Fruit fly (Drosophila melanogaster): ENCODE results near the gene Ccdc114.

- no peak for TF ChIP-seq Dll (optimal IDR thresholded peaks at IDR 0.05)
- no peak for TF ChIP-seq pan (optimal IDR thresholded peaks at IDR 0.05)
- TF ChIP-seq CG8478 (optimal IDR thresholded peaks at IDR 0.05) = no peak
- TF ChIP-seq usp (GFP tag; optimal IDR thresholded peaks at IDR 0.05) = no peak
These were observed at the start of gene Ccdc114 for dm6 chr3R:16624371-16624749.

Data from whole organism.